Fruit fly (Drosophila melanogaster): ENCODE data around the gene CG34404.

The CG34404 gene

DNA sequence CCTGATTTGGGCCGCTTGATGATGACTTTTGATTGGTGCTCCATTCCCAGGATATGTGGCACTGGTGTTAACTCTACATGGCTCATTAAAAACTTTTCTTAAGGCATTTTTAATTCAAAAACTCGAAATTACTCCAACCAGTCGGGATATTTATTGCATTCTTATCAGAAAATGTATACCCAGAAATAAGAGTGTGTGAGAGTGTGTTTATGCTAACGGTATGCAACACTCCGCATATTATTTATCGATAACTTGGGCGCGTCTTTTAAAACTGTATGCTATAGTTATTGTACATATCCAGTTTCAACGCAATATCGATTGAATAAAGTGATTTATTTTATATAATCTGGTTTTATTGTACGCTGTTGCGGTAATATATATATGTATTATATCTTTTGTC, at the start of gene CG34404:
TSS of gene CG34404 (minus strand) at position 189 of the 400 bp plus-strand sequence.
- TF ChIP-seq kay (GFP tag; ENCODE audit: borderline replicate concordance) (no peak), CG1620 (GFP tag; optimal IDR thresholded peaks at IDR 0.05) (peak; percentile 24), CG7101 (tag; optimal IDR thresholded peaks at IDR 0.05) (peak; percentile 34), Crg-1 (GFP tag; optimal IDR thresholded peaks at IDR 0.05) (peak; percentile 19), Mnt (GFP tag; optimal IDR thresholded peaks at IDR 0.05) (peak; percentile 10), CG5204 (GFP tag; optimal IDR thresholded peaks at IDR 0.05) (no peak)

DNA sequence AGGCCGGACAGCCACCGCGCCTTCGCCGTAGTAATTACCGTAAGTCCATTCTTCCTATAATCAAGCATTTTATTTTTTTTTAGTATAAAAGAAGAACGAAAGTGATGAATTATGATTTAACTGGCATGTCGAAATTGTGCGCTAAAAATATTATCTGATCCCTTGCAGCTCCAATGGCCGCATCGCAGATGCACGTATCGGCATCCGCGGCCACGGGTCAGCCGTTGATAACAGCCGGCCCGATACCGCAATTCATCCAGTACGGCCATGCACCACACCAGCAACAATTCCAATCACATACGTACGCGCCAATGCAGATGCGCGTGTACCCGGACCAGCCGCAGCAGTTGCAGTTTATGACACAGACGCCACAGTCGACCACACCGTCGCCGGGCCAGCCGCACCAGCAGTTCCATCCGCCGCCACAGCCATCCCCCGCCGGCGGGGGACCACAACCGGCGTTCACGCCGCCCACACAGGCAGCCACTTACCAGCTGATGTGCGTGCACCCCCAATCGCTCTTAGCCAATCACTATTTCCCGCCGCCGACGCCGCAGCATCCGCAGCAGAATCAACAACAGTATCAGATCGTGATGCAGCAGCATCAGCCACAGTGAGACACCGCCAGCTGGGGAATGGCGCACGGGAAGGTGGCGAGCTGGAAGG, 47.6 kb upstream of the CG34404 start:
- TF ChIP-seq Crg-1 (GFP tag; optimal IDR thresholded peaks at IDR 0.05): no peak
- TF ChIP-seq Clk (GFP tag; optimal IDR thresholded peaks at IDR 0.05): no peak
- no peak for TF ChIP-seq cic (GFP tag; optimal IDR thresholded peaks at IDR 0.05)
- TF ChIP-seq Mnt (GFP tag; optimal IDR thresholded peaks at IDR 0.05): no peak
- TF ChIP-seq tj (GFP tag; optimal IDR thresholded peaks at IDR 0.05): no peak
- TF ChIP-seq CG1620 (GFP tag; optimal IDR thresholded peaks at IDR 0.05): no peak
- no peak for TF ChIP-seq ovo (GFP tag; optimal IDR thresholded peaks at IDR 0.05)
- TF ChIP-seq kay (GFP tag; ENCODE audit: borderline replicate concordance): no peak
- no peak for TF ChIP-seq CG7101 (tag; optimal IDR thresholded peaks at IDR 0.05)

DNA sequence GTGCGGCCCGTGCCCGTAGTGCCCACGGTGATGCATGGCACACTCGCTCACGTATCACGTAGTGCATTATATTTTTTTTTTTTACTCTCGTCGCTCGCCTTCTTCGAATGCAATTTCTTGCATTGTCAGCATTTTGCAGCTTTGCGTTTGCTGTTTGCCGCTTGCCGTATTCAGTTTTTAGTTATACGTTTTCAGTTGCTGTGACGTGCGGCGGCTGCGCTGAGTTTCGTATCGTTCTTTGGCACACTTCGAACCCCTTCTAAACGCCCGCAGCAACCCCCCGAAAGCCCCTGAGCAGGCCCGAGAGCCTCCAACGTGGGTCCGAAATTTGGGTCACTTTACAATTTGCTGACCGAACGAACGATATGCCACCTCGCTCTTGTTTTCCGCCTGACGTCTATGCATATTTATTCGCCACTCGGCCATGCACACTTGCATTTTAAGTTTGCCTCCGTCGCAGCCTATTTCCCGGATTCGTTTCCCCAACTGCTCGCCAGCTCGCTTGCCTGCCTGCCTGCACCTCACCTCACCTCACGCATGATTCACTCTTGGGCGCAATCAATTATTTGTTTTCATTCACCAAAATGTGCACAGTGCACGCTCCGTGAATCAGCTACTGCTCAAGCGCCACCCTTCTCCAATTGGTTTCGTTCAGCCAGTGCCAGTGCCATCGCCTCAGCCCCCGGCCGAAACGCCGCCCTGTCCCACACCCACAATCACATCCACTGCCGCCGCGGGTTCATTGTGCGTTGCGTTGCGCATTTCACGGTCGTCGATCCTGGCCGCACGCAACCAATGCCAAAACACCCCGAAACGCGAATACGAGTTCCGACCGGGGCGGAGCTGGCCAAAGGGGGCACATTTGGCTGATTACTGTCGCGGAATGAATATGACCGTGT, 43.5 kb upstream of the CG34404 start:
- TF ChIP-seq kay (GFP tag; ENCODE audit: borderline replicate concordance) (peak; percentile 79), tj (GFP tag; optimal IDR thresholded peaks at IDR 0.05) (peak; percentile 99), CG7045 (GFP tag; optimal IDR thresholded peaks at IDR 0.05) (no peak), CG5204 (GFP tag; optimal IDR thresholded peaks at IDR 0.05) (no peak), CG12768 (GFP tag; optimal IDR thresholded peaks at IDR 0.05) (peak; percentile 65), pad (GFP tag; optimal IDR thresholded peaks at IDR 0.05) (no peak)

DNA sequence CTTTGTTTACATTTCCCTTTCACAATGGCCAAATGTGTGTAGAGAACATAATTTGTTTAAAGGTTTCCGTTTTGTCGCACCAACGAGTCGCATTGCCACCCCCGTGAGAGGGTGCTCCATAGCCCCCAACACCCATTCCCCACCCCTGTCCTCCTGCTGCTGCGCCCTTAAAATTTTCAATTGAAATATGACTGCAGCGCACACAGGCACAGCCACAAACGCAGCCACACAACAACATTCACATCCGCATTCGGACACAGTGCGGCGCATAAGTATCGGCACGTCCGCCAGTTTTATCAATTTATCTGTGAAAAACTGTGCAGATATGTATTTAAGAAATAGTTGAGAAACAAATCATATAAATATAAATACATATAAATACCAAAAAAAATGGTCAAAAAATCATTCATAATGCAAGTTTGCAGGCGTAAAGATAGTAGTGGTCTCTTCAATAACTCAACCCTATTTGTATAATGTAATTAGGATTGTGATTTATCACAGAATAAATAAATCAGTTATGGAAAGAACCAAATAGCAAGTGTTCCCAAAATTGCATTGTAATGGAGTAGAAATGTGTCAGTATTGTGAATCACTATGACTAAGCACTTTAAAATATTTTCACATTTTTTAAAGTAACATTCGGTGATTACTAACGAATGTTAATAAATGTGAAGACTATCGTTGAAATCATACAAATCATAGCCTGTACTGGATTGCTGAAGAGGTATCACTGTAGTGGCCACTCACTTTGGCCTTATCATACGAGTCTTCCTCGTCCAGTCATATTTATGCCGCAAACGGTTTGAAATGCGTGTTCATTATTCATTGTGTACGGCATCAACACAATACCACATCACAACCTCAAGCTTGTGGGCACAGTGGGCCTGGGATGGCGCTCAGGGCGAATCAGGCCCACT, 42.6 kb upstream of the CG34404 start:
- TF ChIP-seq CG5204 (GFP tag; optimal IDR thresholded peaks at IDR 0.05): peak; percentile 43
- TF ChIP-seq tj (GFP tag; optimal IDR thresholded peaks at IDR 0.05): no peak
- peak; percentile 26 for TF ChIP-seq CG7045 (GFP tag; optimal IDR thresholded peaks at IDR 0.05)
- peak; percentile 65 to 67 for TF ChIP-seq cnc (optimal IDR thresholded peaks at IDR 0.05)
- peak; percentile 9 for TF ChIP-seq CG1620 (GFP tag; optimal IDR thresholded peaks at IDR 0.05)
- no peak for TF ChIP-seq kay (GFP tag; ENCODE audit: borderline replicate concordance)

DNA sequence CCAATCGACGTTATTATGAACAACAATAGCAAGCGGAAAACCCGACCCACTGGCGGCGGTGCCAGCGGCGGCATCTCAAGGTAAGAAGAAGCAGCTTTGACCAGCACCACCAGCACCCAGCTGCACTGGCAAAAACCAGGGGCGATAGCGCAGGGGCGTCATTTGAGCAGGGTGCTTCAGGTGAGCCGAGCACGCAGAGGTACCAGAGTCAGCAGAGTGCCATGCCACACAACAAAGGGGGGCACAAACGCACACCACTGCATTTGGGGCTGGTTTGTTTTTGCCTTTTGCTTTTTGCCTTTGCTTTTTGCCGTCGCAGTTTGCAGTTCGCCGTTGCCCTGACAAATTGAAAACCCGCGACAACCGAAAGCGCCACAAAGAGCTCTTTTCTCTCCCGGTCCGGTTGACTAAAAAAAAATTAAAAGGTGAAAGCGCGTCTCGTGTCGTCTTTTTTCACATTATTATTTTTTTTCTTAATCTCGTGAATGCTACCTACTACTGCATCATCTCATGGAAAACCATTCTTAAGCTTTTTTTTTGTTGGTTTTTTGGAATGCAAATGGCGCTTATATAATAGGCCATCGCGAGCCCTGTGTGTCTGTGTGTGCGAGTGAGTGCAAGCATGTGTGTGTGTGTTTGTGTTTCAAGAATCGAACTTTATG, 41.8 kb upstream of the CG34404 start:
- TF ChIP-seq Hr96 (GFP tag; optimal IDR thresholded peaks at IDR 0.05) (no peak), cnc (optimal IDR thresholded peaks at IDR 0.05) (no peak), cic (GFP tag; optimal IDR thresholded peaks at IDR 0.05) (no peak), Mnt (GFP tag; optimal IDR thresholded peaks at IDR 0.05) (no peak), CG7045 (GFP tag; optimal IDR thresholded peaks at IDR 0.05) (no peak), CG14711 (tag; optimal IDR thresholded peaks at IDR 0.05) (no peak)

DNA sequence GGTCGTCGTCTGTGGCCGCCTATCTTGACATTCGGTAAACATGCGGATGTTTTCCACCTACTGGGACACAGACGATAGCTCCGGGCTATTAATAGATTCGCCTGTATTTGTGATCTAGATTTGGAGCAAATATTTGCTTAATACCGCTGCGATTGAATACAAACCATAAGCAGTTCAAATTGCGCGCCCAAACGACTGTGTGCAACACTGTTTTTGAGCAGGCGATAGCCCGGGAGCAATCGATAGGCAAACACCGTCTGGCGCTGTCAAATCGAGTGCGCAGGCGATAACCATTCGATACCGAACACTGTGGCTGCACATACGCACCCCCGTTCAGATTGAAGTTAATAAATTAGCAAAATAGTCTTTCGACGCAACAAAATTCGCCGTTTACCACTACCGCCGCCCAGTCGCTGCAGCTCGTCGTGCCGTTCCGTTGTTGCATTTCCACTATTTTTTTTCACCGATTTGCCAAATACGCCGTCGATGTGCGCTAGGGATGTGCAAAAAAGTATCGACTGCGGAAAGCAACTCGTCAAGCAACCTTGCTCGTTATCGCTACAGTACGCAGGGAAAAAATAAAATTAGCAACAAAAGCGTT, 40.8 kb upstream of the CG34404 start, which contains the start of gene Atx2:
TSS of gene Atx2 (plus strand) at position 293 of the 601 bp plus-strand sequence.
- TF ChIP-seq kay (GFP tag; ENCODE audit: borderline replicate concordance) (no peak), CG11617 (GFP tag; optimal IDR thresholded peaks at IDR 0.05) (peak; percentile 20), cic (GFP tag; optimal IDR thresholded peaks at IDR 0.05) (peak; percentile 32), tj (GFP tag; optimal IDR thresholded peaks at IDR 0.05) (peak; percentile 44), CG5204 (GFP tag; optimal IDR thresholded peaks at IDR 0.05) (peak; percentile 29), CG1620 (GFP tag; optimal IDR thresholded peaks at IDR 0.05) (peak; percentile 64), CG12768 (GFP tag; optimal IDR thresholded peaks at IDR 0.05) (no peak), bab1 (GFP tag; optimal IDR thresholded peaks at IDR 0.05) (peak; percentile 62), Clk (GFP tag; optimal IDR thresholded peaks at IDR 0.05) (no peak), Crg-1 (GFP tag; optimal IDR thresholded peaks at IDR 0.05) (peak; percentile 80), Hr96 (GFP tag; optimal IDR thresholded peaks at IDR 0.05) (peak; percentile 62), Mnt (GFP tag; optimal IDR thresholded peaks at IDR 0.05) (peak; percentile 49), CG7045 (GFP tag; optimal IDR thresholded peaks at IDR 0.05) (no peak), ovo (GFP tag; optimal IDR thresholded peaks at IDR 0.05) (peak; percentile 38), CG33017 (tag; optimal IDR thresholded peaks at IDR 0.05) (no peak), toe (GFP tag; optimal IDR thresholded peaks at IDR 0.05) (peak; percentile 56), CG14711 (tag; optimal IDR thresholded peaks at IDR 0.05) (peak; percentile 41), pad (GFP tag; optimal IDR thresholded peaks at IDR 0.05) (peak; percentile 31), CG7101 (tag; optimal IDR thresholded peaks at IDR 0.05) (peak; percentile 57), cnc (optimal IDR thresholded peaks at IDR 0.05) (no peak)
